Fruit fly (Drosophila melanogaster) whole organism, embryonic: ENCODE data around the gene Tasp1.
A peak's percentile ranks its signal among the peaks of the same experiment; 100 is the strongest.

ENCODE experiments used
- Antp ChIP-seq: fragments of 200-800 bp; sonication (Bioruptor generic); optimal IDR thresholded peaks from 3 replicates; lab custom pipeline; 2016; ENCODE audit warnings: missing biosample characterization, missing genetic modification characterization
- Bdp1 ChIP-seq: fragments of 200-800 bp; sonication (Bioruptor generic); optimal IDR thresholded peaks from 3 replicates; lab custom pipeline; 2016; ENCODE audit warnings: missing biosample characterization, missing genetic modification characterization
- Bgb ChIP-seq: fragments of 200-800 bp; sonication (Bioruptor generic); IDR thresholded peaks from 2 replicates; pipeline ENCODE4 v1.3.6; 2022; ENCODE audit warnings: missing biosample characterization, missing genetic modification characterization; ENCODE audit not compliant: partially characterized antibody
- CG11504 ChIP-seq: fragments of 200-800 bp; sonication (Bioruptor generic); optimal IDR thresholded peaks from 3 replicates; lab custom pipeline; 2019; ENCODE audit warnings: missing biosample characterization, mild to moderate bottlenecking, missing genetic modification characterization, moderate library complexity
- CG12071 ChIP-seq: fragments of 200-800 bp; sonication (Bioruptor generic); optimal IDR thresholded peaks from 3 replicates; lab custom pipeline; 2018; ENCODE audit warnings: missing biosample characterization, mild to moderate bottlenecking, missing genetic modification characterization
- CG14014 ChIP-seq: fragments of 200-800 bp; sonication (Bioruptor generic); IDR thresholded peaks from 2 replicates; pipeline ENCODE4 v1.3.6; 2022; ENCODE audit warnings: missing biosample characterization, missing genetic modification characterization
- CG14860 ChIP-seq: fragments of 200-800 bp; sonication (Bioruptor generic); IDR thresholded peaks from 3 replicates; pipeline ENCODE4 v1.3.6; 2022; ENCODE audit warnings: missing biosample characterization, missing genetic modification characterization; ENCODE audit not compliant: partially characterized antibody
- CG15479 ChIP-seq: fragments of 200-800 bp; sonication (Bioruptor generic); optimal IDR thresholded peaks from 3 replicates; lab custom pipeline; 2019; ENCODE audit warnings: missing biosample characterization, mild to moderate bottlenecking, missing genetic modification characterization, moderate library complexity
- CG16779 ChIP-seq: fragments of 200-800 bp; sonication (Bioruptor generic); IDR thresholded peaks from 2 replicates; pipeline ENCODE4 v1.3.6; 2022; ENCODE audit warnings: missing biosample characterization, missing genetic modification characterization
- CG17361 ChIP-seq: fragments of 200-800 bp; sonication (Bioruptor generic); IDR thresholded peaks from 3 replicates; pipeline ENCODE4 v1.3.6; 2022; ENCODE audit warnings: missing biosample characterization, missing genetic modification characterization
- CG2120 ChIP-seq: fragments of 200-800 bp; sonication (Bioruptor generic); optimal IDR thresholded peaks from 3 replicates; lab custom pipeline; 2016; ENCODE audit warnings: missing biosample characterization, missing genetic modification characterization
- CG31388 ChIP-seq: fragments of 200-800 bp; sonication (Bioruptor generic); optimal IDR thresholded peaks from 2 replicates; lab custom pipeline; 2016; ENCODE audit warnings: missing biosample characterization, missing genetic modification characterization
- CG34224 ChIP-seq: fragments of 200-800 bp; sonication (Bioruptor generic); IDR thresholded peaks from 3 replicates; pipeline ENCODE4 v1.3.6; 2022; ENCODE audit warnings: missing biosample characterization, missing genetic modification characterization; ENCODE audit not compliant: partially characterized antibody
- CG4282 ChIP-seq: fragments of 200-800 bp; sonication (Bioruptor generic); optimal IDR thresholded peaks from 2 replicates; lab custom pipeline; 2016; ENCODE audit warnings: missing biosample characterization, missing genetic modification characterization
- CG43689 ChIP-seq: fragments of 200-800 bp; sonication (Bioruptor generic); IDR thresholded peaks from 2 replicates; pipeline ENCODE4 v1.3.6; 2022; ENCODE audit warnings: missing biosample characterization, missing genetic modification characterization
- CG4424 ChIP-seq: fragments of 200-800 bp; sonication (Bioruptor generic); optimal IDR thresholded peaks from 3 replicates; lab custom pipeline; 2016; ENCODE audit warnings: missing biosample characterization, missing genetic modification characterization
- CG8924 ChIP-seq: fragments of 200-800 bp; optimal IDR thresholded peaks from 3 replicates; lab custom pipeline; 2019; ENCODE audit warnings: missing biosample characterization, mild to moderate bottlenecking, missing genetic modification characterization, moderate library complexity
- Dip2 ChIP-seq: fragments of 200-800 bp; sonication (Bioruptor generic); IDR thresholded peaks from 2 replicates; pipeline ENCODE4 v1.3.6; 2022; ENCODE audit warnings: missing biosample characterization, missing genetic modification characterization
- Elba2 ChIP-seq: fragments of 200-800 bp; sonication (Bioruptor generic); optimal IDR thresholded peaks from 3 replicates; lab custom pipeline; 2016; ENCODE audit warnings: missing biosample characterization, missing genetic modification characterization
- Fer2 ChIP-seq: fragments of 200-800 bp; sonication (Bioruptor generic); optimal IDR thresholded peaks from 2 replicates; lab custom pipeline; 2018; ENCODE audit warnings: missing biosample characterization, mild to moderate bottlenecking, missing genetic modification characterization, moderate library complexity
- Gsc ChIP-seq: fragments of 200-800 bp; sonication (Bioruptor generic); IDR thresholded peaks from 2 replicates; pipeline ENCODE4 v1.3.6; 2022; ENCODE audit warnings: missing biosample characterization, missing genetic modification characterization
- HHEX ChIP-seq: fragments of 200-800 bp; sonication (Bioruptor generic); optimal IDR thresholded peaks from 3 replicates; lab custom pipeline; 2017; ENCODE audit warnings: missing biosample characterization, mild to moderate bottlenecking, missing genetic modification characterization, missing genetic modification reagents
- HLHmδ ChIP-seq: fragments of 200-800 bp; sonication (Bioruptor generic); optimal IDR thresholded peaks from 2 replicates; lab custom pipeline; 2018; ENCODE audit warnings: missing biosample characterization, mild to moderate bottlenecking, missing genetic modification characterization, moderate library complexity
- Lim3 ChIP-seq: fragments of 200-800 bp; sonication (Bioruptor generic); IDR thresholded peaks from 2 replicates; pipeline ENCODE4 v1.3.6; 2022; ENCODE audit warnings: missing biosample characterization, missing genetic modification characterization
- MTF-1 ChIP-seq: fragments of 200-800 bp; sonication (Bioruptor generic); optimal IDR thresholded peaks from 2 replicates; lab custom pipeline; 2018; ENCODE audit warnings: missing biosample characterization, mild to moderate bottlenecking, missing genetic modification characterization, borderline replicate concordance
- Mes4 ChIP-seq: fragments of 200-800 bp; sonication (Bioruptor generic); optimal IDR thresholded peaks from 2 replicates; lab custom pipeline; 2016; ENCODE audit warnings: missing biosample characterization, missing genetic modification characterization
- Oaz ChIP-seq: fragments of 200-800 bp; sonication (Bioruptor generic); IDR thresholded peaks from 2 replicates; pipeline ENCODE4 v1.3.6; 2022; ENCODE audit warnings: missing biosample characterization, missing genetic modification characterization
- Spps ChIP-seq: fragments of 200-800 bp; sonication (Bioruptor generic); optimal IDR thresholded peaks from 2 replicates; lab custom pipeline; 2018; ENCODE audit warnings: missing biosample characterization, mild to moderate bottlenecking, missing genetic modification characterization
- Trl ChIP-seq, 3 experiments: fragments of >200 bp in 2 of 3; fragments of 200-800 bp in 1 of 3; sonication (Bioruptor generic) in 1 of 3; optimal IDR thresholded peaks; 2 replicates in 1 of 3; 3 replicates in 2 of 3; lab custom pipeline; 2016 to 2017; ENCODE audit warnings: missing biosample characterization in 1 of 3, missing genetic modification characterization in 1 of 3
- al ChIP-seq: fragments of 200-800 bp; sonication (Bioruptor generic); IDR thresholded peaks from 2 replicates; pipeline ENCODE4 v1.3.6; 2022; ENCODE audit warnings: missing biosample characterization, missing genetic modification characterization
- ap ChIP-seq: fragments of 200-800 bp; sonication (Bioruptor generic); IDR thresholded peaks from 2 replicates; pipeline ENCODE4 v1.3.6; 2022; ENCODE audit warnings: missing biosample characterization, missing genetic modification characterization
- az2 ChIP-seq: fragments of 200-800 bp; sonication (Bioruptor generic); optimal IDR thresholded peaks from 3 replicates; lab custom pipeline; 2016; ENCODE audit warnings: missing biosample characterization, missing genetic modification characterization
- bcd ChIP-seq: fragments of 200-800 bp; sonication (Bioruptor generic); optimal IDR thresholded peaks from 2 replicates; lab custom pipeline; 2017; ENCODE audit warnings: missing biosample characterization, mild to moderate bottlenecking, missing genetic modification characterization
- br ChIP-seq: fragments of >200 bp; optimal IDR thresholded peaks from 2 replicates; lab custom pipeline; 2017
- caup ChIP-seq: fragments of 200-800 bp; sonication (Bioruptor generic); optimal IDR thresholded peaks from 3 replicates; lab custom pipeline; 2017; ENCODE audit warnings: missing biosample characterization, mild to moderate bottlenecking, missing genetic modification characterization, moderate library complexity; ENCODE audit not compliant: severe bottlenecking
- dmrt11E ChIP-seq: fragments of 200-800 bp; sonication (Bioruptor generic); optimal IDR thresholded peaks from 3 replicates; lab custom pipeline; 2018; ENCODE audit warnings: missing biosample characterization, mild to moderate bottlenecking, missing genetic modification characterization, moderate library complexity
- ftz-f1 ChIP-seq: fragments of 200-800 bp; sonication (Bioruptor generic); optimal IDR thresholded peaks from 2 replicates; lab custom pipeline; 2016; ENCODE audit warnings: missing biosample characterization, missing genetic modification characterization
- jumu ChIP-seq: fragments of 200-800 bp; sonication (Bioruptor generic); optimal IDR thresholded peaks from 3 replicates; lab custom pipeline; 2016; ENCODE audit warnings: missing biosample characterization, missing genetic modification characterization
- lab ChIP-seq: fragments of 200-800 bp; sonication (Bioruptor generic); optimal IDR thresholded peaks from 3 replicates; lab custom pipeline; 2017; ENCODE audit warnings: missing biosample characterization, missing genetic modification characterization, mild to moderate bottlenecking, moderate library complexity, missing genetic modification reagents
- lbe ChIP-seq: fragments of 200-800 bp; sonication (Bioruptor generic); optimal IDR thresholded peaks from 2 replicates; lab custom pipeline; 2016; ENCODE audit warnings: missing biosample characterization, mild to moderate bottlenecking, missing genetic modification characterization
- lola ChIP-seq, 3 experiments: fragments of >200 bp in 2 of 3; fragments of 200-800 bp in 1 of 3; sonication (Bioruptor generic) in 1 of 3; optimal IDR thresholded peaks; 2 replicates each; lab custom pipeline; 2017 to 2019; ENCODE audit warnings: missing biosample characterization in 3 of 3, missing genetic modification characterization in 3 of 3, mild to moderate bottlenecking in 1 of 3, moderate library complexity in 1 of 3
- oc ChIP-seq: fragments of 200-800 bp; sonication (Bioruptor generic); optimal IDR thresholded peaks from 2 replicates; lab custom pipeline; 2018; ENCODE audit warnings: missing biosample characterization, mild to moderate bottlenecking, missing genetic modification characterization, moderate library complexity
- pum ChIP-seq: fragments of 200-800 bp; sonication (Bioruptor generic); optimal IDR thresholded peaks from 2 replicates; lab custom pipeline; 2016; ENCODE audit warnings: missing biosample characterization, missing genetic modification characterization
- sens-2 ChIP-seq: fragments of 200-800 bp; sonication (Bioruptor generic); IDR thresholded peaks from 2 replicates; pipeline ENCODE4 v1.3.6; 2022; ENCODE audit warnings: missing biosample characterization, missing genetic modification characterization
- sob ChIP-seq: fragments of 200-800 bp; sonication (Bioruptor generic); IDR thresholded peaks from 2 replicates; pipeline ENCODE4 v1.3.6; 2022; ENCODE audit warnings: missing biosample characterization, missing genetic modification characterization
- ssp ChIP-seq: fragments of 200-800 bp; sonication (Bioruptor generic); IDR thresholded peaks from 2 replicates; pipeline ENCODE4 v1.3.6; 2022; ENCODE audit warnings: missing biosample characterization, missing genetic modification characterization
- tin ChIP-seq: fragments of 200-800 bp; sonication (Bioruptor generic); optimal IDR thresholded peaks from 3 replicates; lab custom pipeline; 2016; ENCODE audit warnings: missing biosample characterization, missing genetic modification characterization
- tio ChIP-seq: fragments of 200-800 bp; sonication (Bioruptor generic); optimal IDR thresholded peaks from 2 replicates; lab custom pipeline; 2017; ENCODE audit warnings: missing biosample characterization, missing genetic modification characterization, inconsistent platforms
- tna ChIP-seq: fragments of 200-800 bp; sonication (Bioruptor generic); IDR thresholded peaks from 2 replicates; pipeline ENCODE4 v1.3.6; 2022; ENCODE audit warnings: missing biosample characterization, missing genetic modification characterization; ENCODE audit not compliant: partially characterized antibody

The Tasp1 gene

DNA sequence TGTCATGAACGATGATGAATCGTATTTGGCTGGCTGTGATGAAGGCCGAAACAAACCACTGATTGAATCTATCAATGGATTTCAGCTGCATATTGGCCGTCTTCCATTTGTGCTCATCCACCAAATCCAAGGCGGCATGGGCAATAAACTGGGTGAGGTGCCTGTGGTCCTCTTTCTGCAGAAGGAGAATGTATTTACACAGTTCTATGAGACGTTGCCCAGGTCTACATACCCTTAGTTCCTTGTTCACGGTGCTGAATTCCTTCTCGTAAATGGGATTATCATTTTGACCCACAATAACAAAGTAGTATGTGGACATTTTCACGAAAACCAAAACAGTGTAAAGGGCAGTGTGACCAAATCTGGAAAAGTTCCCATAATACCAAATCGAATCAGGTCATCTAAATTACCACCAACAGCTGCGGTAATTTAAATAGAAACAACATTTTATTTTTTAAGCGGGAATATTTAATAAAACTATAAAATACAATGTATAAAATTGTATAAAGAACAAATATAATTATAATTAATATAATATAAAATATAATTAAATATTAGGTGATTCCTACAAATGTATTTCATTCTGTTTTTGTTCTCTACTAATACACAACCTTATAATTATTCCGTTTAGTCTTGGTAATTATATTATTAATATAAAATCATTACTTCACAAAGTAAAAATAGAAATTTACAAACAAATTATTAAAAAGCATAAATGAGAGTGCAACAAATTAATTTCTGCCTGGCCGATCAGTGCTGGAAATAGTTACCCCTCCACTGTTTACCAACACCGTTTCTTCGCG lies 44.1 kb upstream of the Tasp1 start, which contains the start of the genes Trs20 and elg1 (continued):
- TF ChIP-seq lab (GFP tag; lab: Kevin White, UChicago), result peak; percentile 62
- no peak for TF ChIP-seq CG34224 (GFP tag; lab: Robert Waterston, UW)
- peak; percentile 24 for TF ChIP-seq tin (GFP tag; lab: Kevin White, UChicago)
- no peak for TF ChIP-seq Trl (optimal IDR thresholded peaks at IDR 0.05; lab: Kevin White, UChicago)
- TF ChIP-seq Trl (GFP tag; optimal IDR thresholded peaks at IDR 0.05; lab: Kevin White, UChicago), result no peak
- no peak for TF ChIP-seq tna
- TF ChIP-seq CG14014, result no peak; the same call in 1 of the 2 replicates
- peak; percentile 59 for TF ChIP-seq sob (GFP tag; lab: Robert Waterston, UW)
- no peak for TF ChIP-seq CG12071
- peak; percentile 29 for TF ChIP-seq az2 (GFP tag; lab: Kevin White, UChicago)
- TF ChIP-seq Spps, result no peak
- TF ChIP-seq dmrt11E (tag; lab: Kevin White, UChicago), result peak; percentile 59
- TF ChIP-seq Antp (GFP tag; lab: Kevin White, UChicago), result no peak
- TF ChIP-seq HHEX, result no peak
- no peak for TF ChIP-seq CG16779 (GFP tag; lab: Robert Waterston, UW)
- peak; percentile 24 for TF ChIP-seq Fer2 (tag; lab: Kevin White, UChicago)
- no peak for TF ChIP-seq Gsc (GFP tag; lab: Robert Waterston, UW)
- no peak for TF ChIP-seq jumu (GFP tag; lab: Kevin White, UChicago)
- TF ChIP-seq CG14860 (GFP tag; lab: Robert Waterston, UW), result no peak
- TF ChIP-seq MTF-1, result no peak
- no peak for TF ChIP-seq ssp
- TF ChIP-seq CG4424 (GFP tag; lab: Kevin White, UChicago), result peak; percentile 43
- TF ChIP-seq bcd, result peak; percentile 2
- TF ChIP-seq CG43689 (GFP tag; lab: Robert Waterston, UW), result no peak
- TF ChIP-seq Bgb (GFP tag; lab: Robert Waterston, UW), result 0 out of 2 replicates have a peak, but pooled peaks have one; percentile 7
- no peak for TF ChIP-seq br (lab: Kevin White, UChicago)
- no peak for TF ChIP-seq Bdp1 (GFP tag; lab: Kevin White, UChicago)
- no peak for TF ChIP-seq CG31388 (GFP tag; lab: Kevin White, UChicago)
- TF ChIP-seq Oaz, result no peak
- TF ChIP-seq lbe (GFP tag; lab: Kevin White, UChicago), result peak; percentile 22
- TF ChIP-seq CG2120 (GFP tag; lab: Kevin White, UChicago), result peak; percentile 42
- TF ChIP-seq Lim3 (GFP tag; lab: Robert Waterston, UW), result no peak
- TF ChIP-seq sens-2 (GFP tag; lab: Robert Waterston, UW), result no peak
- peak; percentile 88; the same call in 2 of the 3 replicates for TF ChIP-seq CG17361 (GFP tag; lab: Robert Waterston, UW)
- no peak for TF ChIP-seq CG15479
- TF ChIP-seq al (GFP tag; lab: Robert Waterston, UW), result peak; percentile 39; the same call in 1 of the 2 replicates
- TF ChIP-seq HLHmδ, result no peak
- no peak for TF ChIP-seq ap
- TF ChIP-seq caup (GFP tag; lab: Kevin White, UChicago), result peak; percentile 49
- peak in 1 of 3 experiments; percentile 61 for TF ChIP-seq lola (GFP tag; optimal IDR thresholded peaks at IDR 0.05; lab: Kevin White, UChicago)
- no peak for TF ChIP-seq pum (GFP tag; lab: Kevin White, UChicago)
- no peak for TF ChIP-seq Dip2 (GFP tag; lab: Robert Waterston, UW)
- no peak for TF ChIP-seq oc
- TF ChIP-seq CG8924 (tag; lab: Kevin White, UChicago), result peak; percentile 84
- TF ChIP-seq tio (GFP tag; lab: Kevin White, UChicago), result no peak
- no peak for TF ChIP-seq ftz-f1
- TF ChIP-seq Elba2 (GFP tag; lab: Kevin White, UChicago), result peak; percentile 4
- TF ChIP-seq CG11504 (tag; lab: Kevin White, UChicago), result no peak
- TF ChIP-seq Mes4, result no peak
- no peak for TF ChIP-seq CG4282
